Fruit fly (Drosophila melanogaster) Kc167 (cell line): ENCODE results near the gene Sec15.

Source experiments
- Myc ChIP-seq: fragments of >200 bp; optimal IDR thresholded peaks from 2 replicates; lab custom pipeline; 2017; ENCODE audit warnings: missing external identifiers
- Sin3A ChIP-seq: fragments of >200 bp; optimal IDR thresholded peaks from 2 replicates; lab custom pipeline; 2018; ENCODE audit warnings: missing external identifiers
- h ChIP-seq: fragments of >200 bp; optimal IDR thresholded peaks from 3 replicates; lab custom pipeline; 2018; ENCODE audit warnings: missing external identifiers
- insv ChIP-seq: fragments of >200 bp; optimal IDR thresholded peaks from 3 replicates; lab custom pipeline; 2018; ENCODE audit warnings: missing external identifiers
- psq ChIP-seq: fragments of >200 bp; optimal IDR thresholded peaks from 2 replicates; lab custom pipeline; 2017; ENCODE audit warnings: missing external identifiers
- ttk ChIP-seq: sonication (Bioruptor generic); optimal IDR thresholded peaks from 2 replicates; lab custom pipeline; 2017; ENCODE audit warnings: missing external identifiers

Gene Sec15

DNA sequence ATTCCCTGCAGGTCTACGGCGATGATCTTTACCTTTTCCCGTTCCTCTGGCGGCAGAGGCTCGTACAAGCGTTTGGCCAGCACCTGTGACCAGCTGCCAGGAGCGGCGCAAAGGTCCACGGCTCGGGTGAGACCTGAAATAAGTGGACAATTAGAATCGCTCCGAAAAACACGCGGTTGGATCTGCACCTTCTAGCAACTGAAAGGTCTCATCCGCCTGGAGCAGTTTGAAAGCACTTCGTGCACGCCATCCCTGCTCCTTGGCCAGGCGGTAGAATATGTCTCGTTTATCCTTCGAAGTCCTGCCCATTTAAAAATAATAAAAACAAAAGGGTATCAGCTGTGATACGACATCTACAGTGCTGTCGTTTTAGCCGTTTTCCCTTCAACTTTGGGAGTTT, 25.7 kb upstream of the Sec15 start, which contains the start of gene Trm7-34:
Gene Trm7-34, minus strand, starts transcription at position 365 of the 400 bp plus-strand sequence.
- TF ChIP-seq Sin3A (lab: Kevin White, UChicago) = no peak
- TF ChIP-seq psq (lab: Kevin White, UChicago) = no peak
- TF ChIP-seq insv (lab: Kevin White, UChicago) = no peak
- no peak for TF ChIP-seq Myc (lab: Kevin White, UChicago)
- no peak for TF ChIP-seq h (lab: Kevin White, UChicago)
- TF ChIP-seq ttk (lab: Kevin White, UChicago) = no peak

DNA sequence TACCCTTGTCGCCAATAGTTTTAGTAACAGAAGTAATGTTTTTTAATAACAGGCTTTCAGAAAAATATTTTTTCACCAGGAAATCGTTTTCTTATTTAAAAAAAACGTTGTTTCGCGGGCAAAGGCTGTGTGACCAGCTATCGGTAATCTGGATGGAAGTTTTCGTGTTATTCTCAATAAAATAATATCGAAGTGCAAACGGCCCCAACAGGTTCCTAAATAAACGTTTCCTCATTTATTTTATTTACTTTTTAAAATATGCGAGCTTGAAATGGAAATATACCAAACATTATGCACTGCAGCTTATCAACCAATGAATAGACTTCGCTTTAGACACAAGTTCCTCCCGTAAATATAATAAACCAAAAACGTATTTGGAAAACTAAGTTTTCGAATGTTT, 22.3 kb upstream of the Sec15 start, which contains the start of gene Ice2:
Gene Ice2, plus strand, starts transcription at position 167 of the 400 bp plus-strand sequence.
- TF ChIP-seq Myc (lab: Kevin White, UChicago) (no peak), insv (lab: Kevin White, UChicago) (no peak), psq (lab: Kevin White, UChicago) (no peak), Sin3A (lab: Kevin White, UChicago) (no peak), ttk (lab: Kevin White, UChicago) (no peak), h (lab: Kevin White, UChicago) (no peak)

DNA sequence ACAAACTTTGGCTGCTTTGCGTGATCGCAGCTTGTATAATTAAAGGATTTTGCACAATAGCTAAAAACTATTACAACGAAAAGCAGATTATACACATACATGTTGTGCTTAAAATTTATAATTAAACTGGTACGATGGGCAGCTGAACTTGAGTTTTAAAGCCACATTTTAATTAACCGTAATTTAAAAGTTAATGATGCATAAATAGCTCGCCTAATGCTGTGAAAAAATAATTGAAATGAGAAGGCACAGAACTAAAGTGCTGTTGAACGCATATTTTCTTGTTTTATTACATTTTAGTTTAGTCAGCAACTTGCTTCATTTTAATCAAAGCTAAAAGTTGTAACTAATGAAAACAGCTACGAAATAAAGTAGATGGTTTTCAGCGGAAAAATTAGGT, 21.8 kb upstream of the Sec15 start, which contains the start of gene Obp93a:
Gene Obp93a, minus strand, starts transcription at position 101 of the 400 bp plus-strand sequence.
- TF ChIP-seq h (lab: Kevin White, UChicago) = no peak
- no peak for TF ChIP-seq Sin3A (lab: Kevin White, UChicago)
- no peak for TF ChIP-seq Myc (lab: Kevin White, UChicago)
- TF ChIP-seq psq (lab: Kevin White, UChicago) = no peak

DNA sequence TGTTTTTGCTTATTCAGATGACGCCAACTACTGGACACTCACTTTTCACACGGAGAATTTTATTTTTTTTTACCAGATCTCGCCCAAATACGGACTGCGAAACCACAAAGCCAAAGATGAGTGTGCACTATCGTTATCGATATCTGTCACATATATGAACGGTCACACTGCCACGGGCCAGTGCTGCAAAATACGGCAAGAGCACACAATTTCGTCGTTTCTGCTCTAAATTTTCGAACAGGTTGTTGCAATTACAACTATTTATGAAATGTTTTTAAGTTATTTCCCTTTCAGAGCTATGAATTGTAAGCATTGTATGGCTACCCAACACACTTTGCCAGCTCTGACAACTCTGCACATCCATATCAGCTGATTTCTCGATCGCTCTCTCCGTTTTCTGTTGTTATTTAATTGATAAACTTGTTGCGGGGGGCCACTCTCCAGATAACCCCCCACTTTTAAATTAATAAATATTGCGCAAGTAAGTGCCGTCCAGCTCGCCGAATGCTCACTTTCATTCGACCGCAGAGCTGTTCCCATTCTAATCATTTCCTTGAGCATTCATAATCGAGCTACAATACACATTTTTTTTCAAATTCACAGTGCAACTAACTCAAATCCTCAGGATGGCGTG, 19.7 kb upstream of the Sec15 start, which contains the start of the genes slmb and CG5793:
Gene slmb, minus strand, starts transcription at position 134 of the 634 bp plus-strand sequence.
Gene CG5793, plus strand, starts transcription at position 222 of the 634 bp plus-strand sequence.
- TF ChIP-seq Myc (lab: Kevin White, UChicago) = no peak
- TF ChIP-seq ttk (lab: Kevin White, UChicago) = no peak
- no peak for TF ChIP-seq h (lab: Kevin White, UChicago)
- no peak for TF ChIP-seq psq (lab: Kevin White, UChicago)
- no peak for TF ChIP-seq insv (lab: Kevin White, UChicago)
- TF ChIP-seq Sin3A (lab: Kevin White, UChicago) = no peak

DNA sequence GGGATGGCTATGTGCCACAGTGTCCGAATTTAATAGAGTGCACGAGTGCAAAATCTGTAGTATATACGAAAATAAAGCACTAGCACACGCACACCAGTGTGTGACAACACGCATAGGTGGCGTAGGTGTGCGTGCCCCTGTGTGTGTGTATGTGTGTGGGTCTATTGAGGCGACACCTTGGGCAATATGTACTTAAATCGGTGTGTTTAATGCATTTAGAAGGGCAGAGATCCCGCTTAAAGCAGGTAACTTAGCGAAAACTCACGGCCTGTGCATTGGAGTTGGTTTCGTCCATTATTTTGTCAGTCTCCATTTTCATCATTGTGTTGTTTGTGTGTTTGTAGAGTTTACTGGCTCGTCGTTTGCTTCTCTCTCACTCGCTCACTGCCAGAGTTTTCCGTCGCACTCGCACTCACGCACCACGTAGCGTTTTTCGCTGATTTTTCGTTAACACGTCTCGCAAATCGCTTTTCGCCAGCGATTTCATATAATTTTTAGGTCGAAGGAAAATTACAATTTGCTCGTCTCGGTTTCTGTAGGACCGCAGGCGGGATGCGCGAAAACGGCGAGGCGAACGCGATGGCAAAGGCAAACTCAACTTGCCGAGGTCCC, 19.0 kb upstream of the Sec15 start:
- no peak for TF ChIP-seq psq (lab: Kevin White, UChicago)
- no peak for TF ChIP-seq Myc (lab: Kevin White, UChicago)
- TF ChIP-seq insv (lab: Kevin White, UChicago) = no peak

DNA sequence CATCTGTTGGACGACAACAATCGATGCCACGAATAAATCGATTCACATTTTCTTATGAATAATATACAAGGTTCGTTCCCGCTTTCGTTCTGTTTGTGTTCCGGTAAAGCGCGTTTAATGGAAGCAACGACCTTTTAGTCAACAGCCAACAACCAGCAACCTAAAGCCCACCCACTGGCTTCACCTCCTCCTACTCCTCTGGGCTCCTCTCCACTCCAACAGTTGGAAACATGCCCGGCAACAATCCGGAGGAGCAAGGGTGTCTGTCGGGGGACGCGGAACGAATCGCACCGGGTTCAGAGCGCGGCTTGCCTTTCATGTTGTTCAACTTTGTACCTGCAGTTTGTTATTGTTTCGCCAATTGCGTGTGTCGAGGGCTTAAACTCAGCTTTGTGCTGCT, 16.5 kb upstream of the Sec15 start:
- TF ChIP-seq Myc (lab: Kevin White, UChicago) = no peak
- TF ChIP-seq Sin3A (lab: Kevin White, UChicago) = no peak
- TF ChIP-seq ttk (lab: Kevin White, UChicago) = no peak
- TF ChIP-seq h (lab: Kevin White, UChicago) = no peak
- no peak for TF ChIP-seq insv (lab: Kevin White, UChicago)
- no peak for TF ChIP-seq psq (lab: Kevin White, UChicago)

DNA sequence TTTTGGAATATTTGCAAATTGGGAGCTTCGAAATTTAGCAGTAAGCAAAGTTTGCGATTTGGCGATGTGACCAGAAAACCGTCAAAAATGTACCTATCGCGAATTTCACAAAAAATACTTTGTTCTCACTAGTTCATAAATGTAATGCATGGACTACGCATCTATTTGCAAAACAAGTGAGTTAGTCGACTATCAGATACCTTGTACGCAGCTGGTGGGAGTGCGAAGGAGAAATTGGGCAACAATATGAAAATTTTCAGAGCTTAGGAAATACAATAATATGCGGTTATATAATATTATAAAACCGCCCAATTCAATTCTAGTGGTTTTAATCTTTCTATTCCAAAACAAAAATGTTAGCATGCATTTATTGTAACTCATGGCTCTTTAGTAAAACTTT, 11.0 kb upstream of the Sec15 start, which contains the start of gene Bdbt:
Gene Bdbt, minus strand, starts transcription at position 73 of the 400 bp plus-strand sequence.
- TF ChIP-seq h (lab: Kevin White, UChicago) = no peak
- TF ChIP-seq insv (lab: Kevin White, UChicago) = no peak
- no peak for TF ChIP-seq ttk (lab: Kevin White, UChicago)
- TF ChIP-seq psq (lab: Kevin White, UChicago) = no peak

DNA sequence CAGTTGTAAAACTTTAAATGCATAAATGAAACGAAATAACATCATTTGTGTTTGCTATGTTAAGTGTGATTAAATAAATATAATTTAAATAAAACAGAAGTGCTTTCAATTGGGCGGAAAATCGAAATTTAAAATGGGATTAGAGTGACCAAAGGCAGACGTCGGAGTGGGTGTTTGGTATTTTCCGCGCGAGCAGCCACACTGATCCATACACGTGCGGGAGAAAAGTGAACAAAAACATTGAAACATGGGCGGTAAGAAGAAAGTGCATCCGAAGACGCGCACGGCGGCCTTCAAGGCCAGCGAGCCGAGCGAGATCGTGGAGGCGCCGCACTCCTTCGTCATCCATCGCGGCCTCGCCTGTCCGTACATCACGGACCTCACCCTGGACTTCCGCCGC, 8.3 kb upstream of the Sec15 start, which contains the start of gene ppan:
Gene ppan, plus strand, starts transcription at position 198 of the 400 bp plus-strand sequence.
- TF ChIP-seq Myc (lab: Kevin White, UChicago) (no peak), Sin3A (lab: Kevin White, UChicago) (no peak), h (lab: Kevin White, UChicago) (no peak), insv (lab: Kevin White, UChicago) (no peak), psq (lab: Kevin White, UChicago) (no peak), ttk (lab: Kevin White, UChicago) (no peak)

DNA sequence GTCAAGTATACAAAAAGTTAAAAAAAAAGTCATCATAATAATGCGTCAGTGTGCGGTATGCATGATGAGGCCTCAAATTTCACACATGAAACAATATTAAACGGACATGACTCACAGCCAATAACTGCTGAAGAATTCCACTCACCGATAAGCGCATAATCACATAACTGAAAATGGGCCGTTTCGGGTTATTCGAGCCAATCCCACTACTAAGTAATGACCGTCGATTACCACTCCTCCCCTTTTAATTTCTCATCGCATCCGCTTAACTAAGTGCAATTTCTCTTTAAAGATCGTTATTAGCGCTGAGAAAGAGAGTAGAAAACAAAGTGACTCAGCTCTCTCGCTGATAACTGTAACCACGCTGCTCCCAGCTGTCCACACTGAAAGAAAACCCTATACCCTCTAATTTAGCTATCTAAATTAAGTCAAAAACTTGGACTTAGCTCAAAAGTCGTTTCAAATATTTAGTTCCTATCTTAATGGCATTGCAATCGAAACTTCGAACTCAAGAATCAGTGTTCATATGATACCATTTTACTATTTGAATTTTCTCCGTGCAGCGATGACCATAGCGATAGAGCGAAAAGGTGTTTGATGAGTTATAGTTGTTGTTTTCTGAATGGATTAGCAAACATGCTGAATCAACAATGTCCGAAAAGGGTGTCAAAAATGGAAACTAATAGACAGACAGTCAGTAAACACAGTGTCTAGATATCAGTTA, 5.1 kb upstream of the Sec15 start:
- TF ChIP-seq insv (lab: Kevin White, UChicago) = no peak
- no peak for TF ChIP-seq Sin3A (lab: Kevin White, UChicago)
- TF ChIP-seq ttk (lab: Kevin White, UChicago) = no peak
- TF ChIP-seq psq (lab: Kevin White, UChicago) = no peak
- no peak for TF ChIP-seq Myc (lab: Kevin White, UChicago)
- no peak for TF ChIP-seq h (lab: Kevin White, UChicago)

DNA sequence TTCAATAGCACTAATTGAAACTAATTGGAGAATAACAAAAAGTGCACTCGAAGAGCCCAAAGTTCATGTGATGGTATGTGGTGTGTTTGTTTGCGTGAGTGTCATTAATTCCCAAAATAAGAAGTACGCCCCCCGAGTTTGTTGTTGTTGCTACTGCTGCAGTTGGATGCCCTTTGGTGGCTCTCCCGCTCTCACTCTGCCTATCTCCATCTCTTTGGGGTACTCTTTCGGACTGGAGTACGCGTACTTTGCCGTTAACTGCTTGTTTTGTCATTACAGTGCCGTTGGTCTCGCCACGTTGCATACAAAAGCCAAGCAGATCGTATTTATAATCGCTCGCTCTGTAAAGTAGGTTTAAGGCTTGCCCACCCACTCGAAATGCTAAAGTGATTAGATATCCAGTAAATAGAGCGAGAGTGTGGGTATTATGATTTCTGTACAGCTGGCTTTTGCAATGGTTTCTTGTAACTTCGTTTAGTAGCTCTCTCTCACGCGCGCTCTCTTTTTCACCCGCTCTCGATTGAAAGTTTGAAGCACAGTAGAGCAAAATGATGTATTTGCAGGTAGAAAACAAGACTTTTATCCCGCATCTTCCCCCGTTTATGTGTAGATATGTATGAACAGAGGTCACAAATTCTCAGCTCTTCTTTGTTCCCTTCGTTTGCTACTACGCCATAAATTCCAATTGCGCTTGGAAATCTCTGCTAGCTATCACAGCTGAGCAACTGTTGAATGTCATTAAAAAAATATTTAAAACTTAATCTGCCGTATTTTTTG, 4.4 kb upstream of the Sec15 start:
- no peak for TF ChIP-seq psq (lab: Kevin White, UChicago)
- no peak for TF ChIP-seq h (lab: Kevin White, UChicago)
- TF ChIP-seq Sin3A (lab: Kevin White, UChicago) = no peak
- no peak for TF ChIP-seq Myc (lab: Kevin White, UChicago)
- no peak for TF ChIP-seq ttk (lab: Kevin White, UChicago)
- TF ChIP-seq insv (lab: Kevin White, UChicago) = no peak
